Worm (Caenorhabditis elegans): ENCODE data around the gene nhr-228.

The nhr-228 gene

DNA sequence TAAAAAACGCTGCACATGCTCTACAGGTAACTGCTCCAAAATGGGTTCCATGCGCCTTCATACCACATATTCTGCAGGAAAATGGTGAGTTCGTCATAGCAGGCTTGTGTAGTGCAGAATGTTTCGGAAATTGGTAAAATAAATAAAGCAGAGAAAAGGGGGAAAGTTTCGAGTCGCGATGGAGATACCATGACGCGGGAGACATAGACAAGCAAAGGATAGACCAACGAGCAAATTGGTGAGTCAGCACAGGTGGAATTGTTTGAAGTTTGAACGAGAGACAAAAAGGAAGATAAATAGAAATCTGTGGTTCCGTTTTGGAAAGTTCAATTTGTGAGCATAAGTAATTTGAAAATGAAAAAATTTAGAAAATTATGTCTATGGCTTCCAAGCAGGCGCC lies 8.8 kb downstream of the nhr-228 start, which contains the start of gene nhr-225:
Gene nhr-225 (minus strand): TSS at position 146 of the 400 bp plus-strand sequence.
- no peak for TF ChIP-seq ces-1 (GFP tag; optimal IDR thresholded peaks at IDR 0.05)

- TF ChIP-seq hlh-1 (tag; optimal IDR thresholded peaks at IDR 0.05) (no peak), ces-1 (GFP tag; optimal IDR thresholded peaks at IDR 0.05) (no peak), ham-2 (GFP tag; optimal IDR thresholded peaks at IDR 0.05) (no peak), sptf-1 (tag; optimal IDR thresholded peaks at IDR 0.05) (no peak), unc-62 (GFP tag; optimal IDR thresholded peaks at IDR 0.05) (no peak)
These were observed 10.7 kb downstream of the nhr-228 start, which contains the start of gene nhr-115 for ce11 chrV:2292240-2292639. Gene nhr-115 (plus strand): TSS chrV:2292540.

ce11 chrV:2294577-2294976 lies 13.0 kb downstream of the nhr-228 start, which contains the start of gene nhr-226:
Gene nhr-226 (plus strand): TSS chrV:2294877.
- TF ChIP-seq ham-2 (GFP tag; optimal IDR thresholded peaks at IDR 0.05) = no peak
- no peak for TF ChIP-seq ceh-39 (tag; optimal IDR thresholded peaks at IDR 0.05)
- TF ChIP-seq sptf-1 (tag; optimal IDR thresholded peaks at IDR 0.05) = no peak
- TF ChIP-seq mls-2 (tag; optimal IDR thresholded peaks at IDR 0.05) = no peak
- no peak for TF ChIP-seq elt-3 (tag; optimal IDR thresholded peaks at IDR 0.05)
- TF ChIP-seq ceh-83 (GFP tag; optimal IDR thresholded peaks at IDR 0.05) = no peak
- no peak for TF ChIP-seq nhr-28 (tag; optimal IDR thresholded peaks at IDR 0.05)
- TF ChIP-seq mep-1 (tag; optimal IDR thresholded peaks at IDR 0.05) = no peak
- no peak for TF ChIP-seq unc-62 (GFP tag; optimal IDR thresholded peaks at IDR 0.05)
- TF ChIP-seq flh-1 (GFP tag; optimal IDR thresholded peaks at IDR 0.05) = no peak
- TF ChIP-seq ztf-11 (tag; optimal IDR thresholded peaks at IDR 0.05) = no peak
- TF ChIP-seq nhr-76 (tag; optimal IDR thresholded peaks at IDR 0.05) = no peak
- TF ChIP-seq ces-1 (GFP tag; optimal IDR thresholded peaks at IDR 0.05) = no peak
- no peak for TF ChIP-seq nhr-2 (tag; optimal IDR thresholded peaks at IDR 0.05)
- no peak for TF ChIP-seq nhr-237 (tag; optimal IDR thresholded peaks at IDR 0.05)
- no peak for TF ChIP-seq lsy-2 (tag; optimal IDR thresholded peaks at IDR 0.05)
- no peak for TF ChIP-seq snpc-4 (tag; optimal IDR thresholded peaks at IDR 0.05)

DNA sequence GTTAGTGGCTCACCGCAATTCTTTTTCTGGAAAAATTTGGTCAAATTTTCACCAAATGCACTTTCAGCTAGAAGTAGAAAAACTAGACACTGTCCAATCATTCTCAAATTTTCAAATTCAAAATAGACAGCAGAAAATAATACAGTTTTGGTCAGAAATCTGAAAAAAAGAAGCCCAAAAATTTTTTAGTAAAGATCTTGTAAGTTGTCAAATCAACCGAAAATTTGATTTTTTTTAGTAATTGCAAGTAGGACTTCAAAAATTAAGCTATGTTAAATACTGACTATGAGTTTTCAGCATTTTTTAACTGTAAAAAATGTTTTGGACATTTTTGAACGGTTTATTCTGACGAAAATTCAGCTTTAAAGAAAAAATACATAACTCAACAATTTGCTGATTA lies 19.3 kb downstream of the nhr-228 start, which contains the start of gene Y19D10B.8:
Gene Y19D10B.8 (minus strand): TSS at position 101 of the 400 bp plus-strand sequence.
- no peak for TF ChIP-seq ztf-11 (tag; optimal IDR thresholded peaks at IDR 0.05)
- no peak for TF ChIP-seq M03D4.4 (tag; optimal IDR thresholded peaks at IDR 0.05)
- TF ChIP-seq lin-13 (tag; optimal IDR thresholded peaks at IDR 0.05) = no peak
- no peak for TF ChIP-seq snpc-4 (tag; optimal IDR thresholded peaks at IDR 0.05)
- TF ChIP-seq unc-39 (tag; optimal IDR thresholded peaks at IDR 0.05) = no peak
- TF ChIP-seq nhr-2 (tag; optimal IDR thresholded peaks at IDR 0.05) = no peak
- no peak for TF ChIP-seq nhr-28 (tag; optimal IDR thresholded peaks at IDR 0.05)
- TF ChIP-seq lin-32 (GFP tag; optimal IDR thresholded peaks at IDR 0.05) = no peak
- no peak for TF ChIP-seq sem-2 (GFP tag; optimal IDR thresholded peaks at IDR 0.05)
- TF ChIP-seq mep-1 (tag; optimal IDR thresholded peaks at IDR 0.05) = no peak
- TF ChIP-seq mab-5 (tag; optimal IDR thresholded peaks at IDR 0.05) = no peak
- no peak for TF ChIP-seq bed-3 (GFP tag; optimal IDR thresholded peaks at IDR 0.05)
- TF ChIP-seq nhr-237 (tag; optimal IDR thresholded peaks at IDR 0.05) = no peak
- TF ChIP-seq tbx-8 (GFP tag; optimal IDR thresholded peaks at IDR 0.05) = no peak
- TF ChIP-seq hlh-1 (tag; optimal IDR thresholded peaks at IDR 0.05) = no peak
- TF ChIP-seq drap-1 (GFP tag; optimal IDR thresholded peaks at IDR 0.05) = no peak
- no peak for TF ChIP-seq cnd-1 (tag; optimal IDR thresholded peaks at IDR 0.05)
- no peak for TF ChIP-seq unc-62 (GFP tag; optimal IDR thresholded peaks at IDR 0.05)
- no peak for TF ChIP-seq pha-4 (tag; optimal IDR thresholded peaks at IDR 0.05)
- no peak for TF ChIP-seq sptf-1 (tag; optimal IDR thresholded peaks at IDR 0.05)

ce11 chrV:2303775-2304174 lies 22.2 kb downstream of the nhr-228 start, which contains the start of gene irld-15:
Gene irld-15 (minus strand): TSS chrV:2303875.
- TF ChIP-seq unc-39 (tag; optimal IDR thresholded peaks at IDR 0.05) (no peak), unc-120 (tag; optimal IDR thresholded peaks at IDR 0.05; ENCODE audit: poor library complexity, severe bottlenecking) (no peak), bed-3 (GFP tag; optimal IDR thresholded peaks at IDR 0.05) (no peak), unc-62 (GFP tag; optimal IDR thresholded peaks at IDR 0.05) (no peak)

DNA sequence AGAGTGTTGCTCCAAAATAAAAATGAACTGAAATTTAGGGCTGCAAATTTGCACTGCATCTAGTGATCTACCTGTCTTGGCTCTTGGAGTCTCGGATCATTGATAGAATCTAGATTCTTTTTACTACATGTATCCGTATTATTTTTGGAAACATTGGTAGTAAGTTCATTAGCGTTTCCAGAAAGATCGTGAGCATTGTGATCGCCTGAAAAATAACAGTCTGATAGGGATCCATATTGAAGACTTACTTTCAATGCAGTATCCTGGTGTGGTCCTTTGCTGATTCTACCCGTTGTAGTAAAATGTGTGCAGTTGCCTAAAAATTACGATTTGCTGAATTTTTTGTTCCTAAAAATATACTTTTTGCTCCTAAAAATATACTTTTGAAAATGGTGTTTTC lies 24.8 kb downstream of the nhr-228 start:
- no peak for TF ChIP-seq mls-2 (tag; optimal IDR thresholded peaks at IDR 0.05)
- TF ChIP-seq bed-3 (GFP tag; optimal IDR thresholded peaks at IDR 0.05) = no peak
- no peak for TF ChIP-seq mep-1 (tag; optimal IDR thresholded peaks at IDR 0.05)
- TF ChIP-seq sem-2 (GFP tag; optimal IDR thresholded peaks at IDR 0.05) = no peak
- TF ChIP-seq drap-1 (GFP tag; optimal IDR thresholded peaks at IDR 0.05) = no peak
- no peak for TF ChIP-seq lin-13 (tag; optimal IDR thresholded peaks at IDR 0.05)
- TF ChIP-seq elt-1 (tag; optimal IDR thresholded peaks at IDR 0.05; ENCODE audit: borderline replicate concordance, insufficient read depth) = no peak
- no peak for TF ChIP-seq blmp-1 (tag; optimal IDR thresholded peaks at IDR 0.05)
- TF ChIP-seq zip-8 (tag; optimal IDR thresholded peaks at IDR 0.05) = no peak
- no peak for TF ChIP-seq nhr-76 (tag; optimal IDR thresholded peaks at IDR 0.05)
- no peak for TF ChIP-seq sptf-1 (tag; optimal IDR thresholded peaks at IDR 0.05)
- no peak for TF ChIP-seq ces-1 (GFP tag; optimal IDR thresholded peaks at IDR 0.05)
- TF ChIP-seq ham-2 (GFP tag; optimal IDR thresholded peaks at IDR 0.05) = no peak
